Worm (Caenorhabditis elegans) whole organism, L1 larva: ENCODE results near the gene srbc-3.

Experiments used
- C04F5.9 ChIP-seq: sonication (generic microtip); optimal IDR thresholded peaks from 2 replicates; lab custom pipeline; 2016; ENCODE audit warnings: missing genetic modification characterization, missing compliant biosample characterization
- C34B4.2 ChIP-seq: sonication (generic microtip); optimal IDR thresholded peaks from 2 replicates; lab custom pipeline; 2017; ENCODE audit warnings: mild to moderate bottlenecking, missing genetic modification characterization, missing compliant biosample characterization
- Y116A8C.19 ChIP-seq: sonication (generic microtip); optimal IDR thresholded peaks from 2 replicates; lab custom pipeline; 2016; ENCODE audit warnings: missing compliant biosample characterization, missing genetic modification characterization, borderline replicate concordance
- aha-1 ChIP-seq: fragments of 150-350 bp; optimal IDR thresholded peaks from 2 replicates; lab custom pipeline; 2014; ENCODE audit warnings: missing biosample characterization, missing genetic modification characterization
- aly-2 ChIP-seq: fragments of 150-350 bp; optimal IDR thresholded peaks from 2 replicates; lab custom pipeline; 2014; ENCODE audit warnings: missing biosample characterization, missing genetic modification characterization
- ama-1 ChIP-seq: fragments of 150-350 bp; optimal IDR thresholded peaks from 2 replicates; lab custom pipeline; 2014
- ceh-8 ChIP-seq: fragments of 200-800 bp; sonication (Bioruptor generic); optimal IDR thresholded peaks from 2 replicates; lab custom pipeline; 2018; ENCODE audit warnings: mild to moderate bottlenecking, missing genetic modification characterization, moderate library complexity, missing compliant biosample characterization
- ceh-88 ChIP-seq: fragments of 200-800 bp; sonication (Bioruptor generic); IDR thresholded peaks from 2 replicates; pipeline ENCODE4 v1.3.6; 2022; ENCODE audit warnings: missing genetic modification characterization, missing compliant biosample characterization
- dpl-1 ChIP-seq, 3 experiments: fragments of 150-350 bp in 2 of 3; sonication (generic microtip) in 1 of 3; optimal IDR thresholded peaks; 2 replicates each; lab custom pipeline; 2014 to 2017; ENCODE audit warnings: missing biosample characterization in 3 of 3, missing genetic modification characterization in 3 of 3, missing genetic modification reagents in 3 of 3
- efl-1 ChIP-seq, 4 experiments: fragments of 150-350 bp; optimal IDR thresholded peaks in 3 of 4; peaks in 1 of 4; 1 replicate in 1 of 4; 2 replicates in 3 of 4; lab custom pipeline; 2014; ENCODE audit warnings: missing biosample characterization in 2 of 4, missing genetic modification characterization in 2 of 4, missing genetic modification reagents in 2 of 4
- efl-3 ChIP-seq: fragments of 200-800 bp; sonication (Bioruptor generic); optimal IDR thresholded peaks from 2 replicates; lab custom pipeline; 2018; ENCODE audit warnings: mild to moderate bottlenecking, missing genetic modification characterization, missing compliant biosample characterization
- egl-27 ChIP-seq, 2 experiments: fragments of 150-350 bp in 1 of 2; sonication (generic microtip); optimal IDR thresholded peaks; 3 replicates each; lab custom pipeline; 2017 to 2018; ENCODE audit warnings: missing biosample characterization in 2 of 2, missing genetic modification characterization in 2 of 2, missing genetic modification reagents in 2 of 2
- ets-5 ChIP-seq: fragments of 200-800 bp; sonication (Bioruptor generic); IDR thresholded peaks from 2 replicates; pipeline ENCODE4 v1.3.6; 2022; ENCODE audit warnings: missing genetic modification characterization, missing compliant biosample characterization
- fkh-10 ChIP-seq: sonication (generic microtip); optimal IDR thresholded peaks from 2 replicates; lab custom pipeline; 2017; ENCODE audit warnings: missing biosample characterization, missing genetic modification reagents, missing genetic modification characterization
- hlh-4 ChIP-seq: sonication (generic microtip); optimal IDR thresholded peaks from 2 replicates; lab custom pipeline; 2016; ENCODE audit warnings: mild to moderate bottlenecking, missing genetic modification characterization, missing compliant biosample characterization
- lin-14 ChIP-seq: fragments of 200-800 bp; sonication (Bioruptor generic); optimal IDR thresholded peaks from 2 replicates; lab custom pipeline; 2018; ENCODE audit warnings: mild to moderate bottlenecking, missing genetic modification characterization, moderate library complexity, missing compliant biosample characterization
- lin-35 ChIP-seq, 2 experiments: fragments of 150-350 bp; optimal IDR thresholded peaks; 2 replicates each; lab custom pipeline; 2014; ENCODE audit warnings: missing biosample characterization in 2 of 2, missing genetic modification characterization in 2 of 2, missing genetic modification reagents in 2 of 2
- lin-39 ChIP-seq: fragments of 150-350 bp; optimal IDR thresholded peaks from 2 replicates; lab custom pipeline; 2014; ENCODE audit warnings: missing biosample characterization, missing genetic modification reagents, missing genetic modification characterization
- mep-1 ChIP-seq: fragments of 150-350 bp; optimal IDR thresholded peaks from 2 replicates; lab custom pipeline; 2014; ENCODE audit warnings: missing biosample characterization, missing genetic modification characterization
- nhr-85 ChIP-seq: sonication (generic microtip); peaks from one replicate; lab custom pipeline; 2016; ENCODE audit warnings: missing genetic modification characterization, inconsistent platforms, missing compliant biosample characterization
- nhr-90 ChIP-seq: sonication (generic microtip); optimal IDR thresholded peaks from 2 replicates; lab custom pipeline; 2016; ENCODE audit warnings: mild to moderate bottlenecking, missing genetic modification characterization, missing compliant biosample characterization; ENCODE audit not compliant: poor library complexity
- pax-3 ChIP-seq: fragments of 200-800 bp; sonication (Bioruptor generic); optimal IDR thresholded peaks from 2 replicates; lab custom pipeline; 2018; ENCODE audit warnings: mild to moderate bottlenecking, missing genetic modification characterization, moderate library complexity, missing compliant biosample characterization
- snpc-4 ChIP-seq: fragments of 150-350 bp; optimal IDR thresholded peaks from 2 replicates; lab custom pipeline; 2014; ENCODE audit warnings: missing biosample characterization, missing genetic modification characterization
- snu-23 ChIP-seq: sonication (generic microtip); optimal IDR thresholded peaks from 2 replicates; lab custom pipeline; 2016; ENCODE audit warnings: missing genetic modification characterization, missing compliant biosample characterization
- sptf-1 ChIP-seq: fragments of 150-350 bp; optimal IDR thresholded peaks from 2 replicates; lab custom pipeline; 2014; ENCODE audit warnings: missing biosample characterization, missing genetic modification characterization
- sup-37 ChIP-seq: fragments of 200-800 bp; sonication (Bioruptor generic); optimal IDR thresholded peaks from 2 replicates; lab custom pipeline; 2018; ENCODE audit warnings: mild to moderate bottlenecking, missing genetic modification characterization, missing compliant biosample characterization
- unc-130 ChIP-seq: fragments of 150-350 bp; optimal IDR thresholded peaks from 2 replicates; lab custom pipeline; 2017; ENCODE audit warnings: missing biosample characterization, missing genetic modification characterization, inconsistent platforms
- xbp-1 ChIP-seq: sonication (generic microtip); optimal IDR thresholded peaks from 2 replicates; lab custom pipeline; 2016; ENCODE audit warnings: missing genetic modification characterization, missing compliant biosample characterization

srbc-3 gene

DNA sequence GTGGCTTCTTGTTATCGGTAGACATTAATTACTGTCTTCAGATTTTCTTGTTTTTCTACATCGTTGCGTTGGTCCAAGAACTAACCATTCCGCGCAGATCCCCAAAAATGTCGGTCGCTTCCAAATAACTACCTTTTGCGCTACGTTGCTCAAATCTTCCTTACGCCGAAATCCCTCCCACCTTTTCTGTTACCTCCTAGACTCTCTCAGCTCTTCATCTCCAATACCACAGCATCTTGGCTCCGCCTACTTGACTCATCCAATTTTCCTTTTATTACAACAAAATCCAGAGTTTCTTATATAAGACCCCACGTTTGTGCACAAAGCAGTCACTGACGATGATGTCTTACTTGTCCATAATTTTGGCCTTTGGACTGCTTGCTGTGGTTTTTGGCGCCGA, 44.7 kb downstream of the srbc-3 start, which contains the start of gene C17B7.12:
C17B7.12 (plus strand) TSS at position 301 of the 400 bp plus-strand sequence.
- TF ChIP-seq fkh-10 (GFP tag; lab: Kevin White, UChicago) (no peak), ama-1 (lab: Kevin White, UChicago) (no peak), unc-130 (no peak), efl-1 (optimal IDR thresholded peaks at IDR 0.05; lab: Kevin White, UChicago) (no peak), efl-1 (GFP tag; optimal IDR thresholded peaks at IDR 0.05 in 1 of 2; lab: Kevin White, UChicago) (no peak), hlh-4 (tag; lab: Kevin White, UChicago) (no peak), Y116A8C.19 (no peak), snu-23 (GFP tag; lab: Kevin White, UChicago) (no peak), sptf-1 (tag; lab: Kevin White, UChicago) (no peak), lin-35 (GFP tag; optimal IDR thresholded peaks at IDR 0.05; lab: Kevin White, UChicago) (no peak), pax-3 (no peak), ceh-8 (GFP tag; lab: Kevin White, UChicago) (no peak)

ce11 chrV:3355544-3355943, 47.3 kb downstream of the srbc-3 start:
- peak; percentile 13 for TF ChIP-seq lin-14 (GFP tag; lab: Kevin White, UChicago)
- no peak for TF ChIP-seq dpl-1 (GFP tag; optimal IDR thresholded peaks at IDR 0.05; lab: Kevin White, UChicago)
- TF ChIP-seq nhr-85 (tag; lab: Kevin White, UChicago), result peak; percentile 67

DNA sequence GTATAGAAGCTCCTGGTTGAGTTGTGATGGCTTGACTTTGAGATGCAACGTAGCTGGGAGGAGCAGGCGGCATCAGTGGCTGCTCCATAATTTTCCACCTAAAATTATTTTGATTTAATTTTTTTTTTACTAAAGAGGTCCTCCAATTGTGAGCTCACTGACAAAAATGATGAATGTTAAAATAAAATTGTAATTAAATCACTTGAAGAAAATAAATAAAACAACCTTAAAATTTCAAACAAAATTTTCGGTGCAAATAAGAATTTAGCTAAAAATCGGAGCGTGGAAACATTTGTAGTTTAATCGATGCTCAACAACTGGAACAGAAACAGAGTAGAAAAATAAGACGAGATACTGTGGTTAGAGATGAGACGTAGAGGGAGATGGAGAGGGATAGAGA, 48.8 kb downstream of the srbc-3 start, which contains the start of gene scrm-3:
scrm-3 (minus strand) TSS at position 101 of the 400 bp plus-strand sequence.
- no peak for TF ChIP-seq efl-3 (GFP tag; lab: Kevin White, UChicago)
- no peak for TF ChIP-seq ets-5 (GFP tag; lab: Robert Waterston, UW)
- no peak for TF ChIP-seq aha-1 (tag; lab: Kevin White, UChicago)
- no peak for TF ChIP-seq nhr-90 (tag; lab: Kevin White, UChicago)
- TF ChIP-seq egl-27 (tag; optimal IDR thresholded peaks at IDR 0.05; lab: Kevin White, UChicago), result no peak
- no peak for TF ChIP-seq hlh-4 (tag; lab: Kevin White, UChicago)
- no peak for TF ChIP-seq ceh-88 (GFP tag; lab: Robert Waterston, UW)

ce11 chrV:3358267-3358666, 50.0 kb downstream of the srbc-3 start, which contains the start of gene C04E12.5:
C04E12.5 (plus strand) TSS chrV:3358567.
- no peak for TF ChIP-seq xbp-1
- no peak for TF ChIP-seq C34B4.2 (tag; lab: Kevin White, UChicago)
- TF ChIP-seq mep-1, result no peak
- no peak for TF ChIP-seq ama-1 (lab: Kevin White, UChicago)
- no peak for TF ChIP-seq egl-27 (tag; optimal IDR thresholded peaks at IDR 0.05; lab: Kevin White, UChicago)
- TF ChIP-seq C04F5.9 (tag; lab: Kevin White, UChicago), result no peak
- TF ChIP-seq sup-37, result no peak
- TF ChIP-seq lin-39, result no peak
- no peak for TF ChIP-seq snpc-4
- no peak for TF ChIP-seq fkh-10 (GFP tag; lab: Kevin White, UChicago)
- no peak for TF ChIP-seq aly-2 (tag; lab: Kevin White, UChicago)
- no peak for TF ChIP-seq dpl-1 (GFP tag; optimal IDR thresholded peaks at IDR 0.05; lab: Kevin White, UChicago)
- no peak for TF ChIP-seq lin-35 (GFP tag; optimal IDR thresholded peaks at IDR 0.05; lab: Kevin White, UChicago)
